Worm (Caenorhabditis elegans): ENCODE results near the gene gbh-2.

ce11 chrII:8481033-8481708 lies 4.5 kb upstream of the gbh-2 start:
- no peak for TF ChIP-seq ceh-13 (GFP tag; optimal IDR thresholded peaks at IDR 0.05)
- no peak for TF ChIP-seq hmbx-1 (tag; optimal IDR thresholded peaks at IDR 0.05)
- TF ChIP-seq flt-1 (GFP tag; IDR thresholded peaks at IDR 0.05): no peak
- TF ChIP-seq ama-1 (optimal IDR thresholded peaks at IDR 0.05): no peak
- TF ChIP-seq F13C5.2 (tag; optimal IDR thresholded peaks at IDR 0.05): no peak
- TF ChIP-seq aly-1 (tag; optimal IDR thresholded peaks at IDR 0.05): no peak
